Worm (Caenorhabditis elegans) whole organism, L4/young adult: Measurements from ENCODE around the gene sid-5.

Experiments
- W03F9.2 ChIP-seq: fragments of 150-350 bp; optimal IDR thresholded peaks from 2 replicates; lab custom pipeline; 2014; ENCODE audit warnings: missing biosample characterization, missing genetic modification characterization
- dao-5 ChIP-seq: sonication (generic microtip); optimal IDR thresholded peaks from 2 replicates; lab custom pipeline; 2016; ENCODE audit warnings: missing genotype, missing genetic modification characterization, moderate library complexity, missing compliant biosample characterization
- him-1 ChIP-seq: sonication (generic microtip); optimal IDR thresholded peaks from 2 replicates; lab custom pipeline; 2016; ENCODE audit warnings: missing genotype, missing genetic modification reagents, missing genetic modification characterization, missing compliant biosample characterization

DNA sequence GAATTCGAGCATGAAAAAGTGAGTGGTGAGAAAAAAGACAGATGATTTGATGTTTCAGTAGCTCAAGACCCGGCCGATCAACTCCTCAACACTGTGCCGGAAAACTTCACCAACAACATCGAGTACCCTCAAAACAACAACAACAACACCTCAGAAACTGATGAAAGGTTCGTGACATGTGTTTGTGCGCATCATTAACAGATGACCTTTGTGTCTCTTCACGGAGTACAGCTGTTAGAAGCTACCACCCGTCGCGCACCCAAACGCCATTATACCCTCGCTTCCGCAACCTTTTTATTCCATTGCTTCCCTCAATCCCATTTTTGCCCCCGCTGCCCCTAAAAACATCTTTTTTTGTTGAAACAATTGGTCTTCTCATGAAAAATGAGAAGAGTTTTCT is 10.8 kb downstream of the sid-5 start:
- TF ChIP-seq dao-5 (tag; lab: Kevin White, UChicago) (no peak), him-1 (no peak), W03F9.2 (tag; lab: Kevin White, UChicago) (no peak)
